Fruit fly (Drosophila melanogaster) S2 (cell line): Measurements from ENCODE around the gene CG17327.

Experiments
- CG8478 ChIP-seq: fragments of >200 bp; optimal IDR thresholded peaks from 2 replicates; lab custom pipeline; 2018
- CTCF ChIP-seq, 2 experiments: fragments of >200 bp; optimal IDR thresholded peaks; 2 replicates each; lab custom pipeline; 2018

DNA sequence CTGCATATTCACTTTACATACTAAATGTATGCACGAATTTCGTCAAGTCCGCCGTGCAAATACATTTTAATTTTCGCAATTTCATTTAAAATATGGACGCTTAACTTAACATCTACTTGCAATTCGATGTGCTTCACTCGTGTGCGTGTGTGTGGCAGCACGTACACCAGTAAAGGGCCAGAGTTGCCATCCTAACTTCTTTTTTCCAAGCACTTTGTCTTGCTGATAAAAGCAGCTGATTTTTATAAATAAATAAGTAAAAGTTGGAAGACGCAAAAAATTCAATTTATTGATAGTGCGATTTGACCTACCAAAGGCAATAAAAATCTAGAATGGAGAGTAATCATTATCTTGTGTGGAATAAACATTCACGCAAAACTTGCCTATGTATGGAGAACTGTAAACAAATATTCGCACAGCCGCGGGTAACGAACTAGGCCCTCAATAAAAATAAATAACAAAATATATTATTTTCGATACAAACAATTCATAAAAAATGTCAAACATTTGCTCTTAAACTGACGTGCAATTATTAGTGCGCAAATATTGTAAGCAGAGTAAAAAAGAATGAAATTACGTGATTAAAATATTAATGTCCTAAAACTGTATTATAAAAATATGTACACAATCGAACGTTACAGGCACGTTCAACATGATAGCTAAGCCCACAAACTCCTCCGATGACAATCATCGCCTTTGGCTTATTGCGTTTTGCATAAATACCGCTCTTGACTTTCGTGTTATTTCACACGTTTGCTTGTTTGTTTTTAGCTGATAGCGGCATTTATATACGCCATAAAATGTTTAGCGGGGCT is 15.2 kb downstream of the CG17327 start:
- no peak for TF ChIP-seq CTCF (optimal IDR thresholded peaks at IDR 0.05; lab: Kevin White, UChicago)
- TF ChIP-seq CG8478 (lab: Kevin White, UChicago), result no peak
